Worm (Caenorhabditis elegans) whole organism, L4 larva: Measurements from ENCODE around the gene K09E9.3.

Experiments used
- F26F4.8 ChIP-seq: fragments of 200-800 bp; sonication (Bioruptor generic); conservative IDR thresholded peaks from 2 replicates; pipeline ENCODE4 v1.3.6; 2022; ENCODE audit warnings: missing genetic modification characterization, missing compliant biosample characterization
- F44E2.7 ChIP-seq: fragments of 200-800 bp; sonication (Bioruptor generic); IDR thresholded peaks from 2 replicates; pipeline ENCODE4 v2.1.2; 2022; ENCODE audit warnings: missing genetic modification characterization, missing compliant biosample characterization
- F49E8.2 ChIP-seq: sonication (generic microtip); optimal IDR thresholded peaks from 2 replicates; lab custom pipeline; 2016; ENCODE audit warnings: missing compliant biosample characterization, mild to moderate bottlenecking, missing genetic modification characterization, borderline replicate concordance
- T20F7.1 ChIP-seq: fragments of 200-800 bp; sonication (Bioruptor generic); optimal IDR thresholded peaks from 2 replicates; lab custom pipeline; 2018; ENCODE audit warnings: mild to moderate bottlenecking, missing genetic modification characterization, missing compliant biosample characterization
- aha-1 ChIP-seq: fragments of 150-350 bp; peaks from one replicate; lab custom pipeline; 2014; ENCODE audit warnings: missing biosample characterization, missing genetic modification characterization
- aly-2 ChIP-seq: sonication (generic microtip); optimal IDR thresholded peaks from 2 replicates; lab custom pipeline; 2018; ENCODE audit warnings: missing biosample characterization, missing genetic modification characterization
- attf-4 ChIP-seq: sonication (generic microtip); optimal IDR thresholded peaks from 3 replicates; lab custom pipeline; 2017; ENCODE audit warnings: missing biosample characterization, missing genetic modification characterization
- ceh-20 ChIP-seq: fragments of 200-800 bp; sonication (Bioruptor generic); IDR thresholded peaks from 2 replicates; pipeline ENCODE4 v1.3.6; 2022; ENCODE audit warnings: missing genetic modification reagents, missing genetic modification characterization, missing compliant biosample characterization
- ceh-32 ChIP-seq: sonication (generic microtip); optimal IDR thresholded peaks from 2 replicates; lab custom pipeline; 2016; ENCODE audit warnings: mild to moderate bottlenecking, missing genetic modification characterization, missing compliant biosample characterization; ENCODE audit not compliant: poor library complexity
- ceh-62 ChIP-seq: sonication (generic microtip); optimal IDR thresholded peaks from 2 replicates; lab custom pipeline; 2017; ENCODE audit warnings: missing biosample characterization, missing genetic modification characterization
- ces-1 ChIP-seq: fragments of 150-350 bp; sonication (generic microtip); optimal IDR thresholded peaks from 4 replicates; lab custom pipeline; 2014; ENCODE audit warnings: missing biosample characterization, missing genetic modification reagents, missing genetic modification characterization
- cey-2 ChIP-seq: sonication (generic microtip); optimal IDR thresholded peaks from 3 replicates; lab custom pipeline; 2017; ENCODE audit warnings: missing genetic modification characterization, mild to moderate bottlenecking, missing compliant biosample characterization, antibody characterized with exemption, borderline replicate concordance; ENCODE audit not compliant: insufficient read depth
- ctbp-1 ChIP-seq: fragments of 200-800 bp; sonication (Bioruptor generic); IDR thresholded peaks from 2 replicates; pipeline ENCODE4 v1.3.6; 2022; ENCODE audit warnings: missing genetic modification reagents, missing genetic modification characterization, missing compliant biosample characterization
- daf-16 ChIP-seq, 3 experiments: sonication (generic microtip); optimal IDR thresholded peaks; 2 replicates each; lab custom pipeline; 2016 to 2017; ENCODE audit warnings: missing genetic modification characterization in 3 of 3, missing genetic modification reagents in 3 of 3, mild to moderate bottlenecking in 2 of 3, missing compliant biosample characterization in 2 of 3, missing biosample characterization in 1 of 3, moderate library complexity in 1 of 3
- daf-19 ChIP-seq: fragments of 200-800 bp; sonication (Bioruptor generic); conservative IDR thresholded peaks from 2 replicates; pipeline ENCODE4 v1.3.6; 2022; ENCODE audit warnings: missing genetic modification characterization, missing compliant biosample characterization
- daf-8 ChIP-seq: fragments of 200-800 bp; sonication (Bioruptor generic); IDR thresholded peaks from 2 replicates; pipeline ENCODE4 v1.3.6; 2022; ENCODE audit warnings: missing genetic modification characterization, missing compliant biosample characterization
- dmd-6 ChIP-seq: fragments of 200-800 bp; sonication (Bioruptor generic); IDR thresholded peaks from 2 replicates; pipeline ENCODE4 v1.3.6; 2022; ENCODE audit warnings: missing genetic modification reagents, missing genetic modification characterization, missing compliant biosample characterization
- duxl-1 ChIP-seq: sonication (generic microtip); optimal IDR thresholded peaks from 2 replicates; lab custom pipeline; 2016; ENCODE audit warnings: mild to moderate bottlenecking, missing genetic modification characterization, moderate library complexity, missing compliant biosample characterization; ENCODE audit not compliant: poor library complexity
- dve-1 ChIP-seq: sonication (generic microtip); optimal IDR thresholded peaks from 2 replicates; lab custom pipeline; 2017; ENCODE audit warnings: antibody characterized with exemption, mild to moderate bottlenecking, missing genetic modification characterization, missing compliant biosample characterization; ENCODE audit not compliant: insufficient read depth
- fkh-10 ChIP-seq: fragments of 150-350 bp; optimal IDR thresholded peaks from 2 replicates; lab custom pipeline; 2014; ENCODE audit warnings: missing biosample characterization, missing genetic modification reagents, missing genetic modification characterization
- fos-1 ChIP-seq: fragments of 150-350 bp; optimal IDR thresholded peaks from 2 replicates; lab custom pipeline; 2014; ENCODE audit warnings: missing biosample characterization, missing genetic modification characterization
- hlh-11 ChIP-seq: fragments of 200-800 bp; sonication (Bioruptor generic); optimal IDR thresholded peaks from 2 replicates; lab custom pipeline; 2018; ENCODE audit warnings: mild to moderate bottlenecking, missing genetic modification characterization, missing compliant biosample characterization
- hlh-30 ChIP-seq: sonication (generic microtip); optimal IDR thresholded peaks from 2 replicates; lab custom pipeline; 2017; ENCODE audit warnings: antibody characterized with exemption, mild to moderate bottlenecking, missing genetic modification characterization, missing compliant biosample characterization; ENCODE audit not compliant: insufficient read depth
- hmg-1.1 ChIP-seq: fragments of 200-800 bp; sonication (Bioruptor generic); IDR thresholded peaks from 2 replicates; pipeline ENCODE4 v1.3.6; 2022; ENCODE audit warnings: missing genetic modification reagents, missing genetic modification characterization, missing compliant biosample characterization
- lin-13 ChIP-seq: fragments of 150-350 bp; optimal IDR thresholded peaks from 2 replicates; lab custom pipeline; 2014; ENCODE audit warnings: missing biosample characterization, missing genetic modification reagents, missing genetic modification characterization
- lin-39 ChIP-seq: fragments of 150-350 bp; optimal IDR thresholded peaks from 2 replicates; lab custom pipeline; 2014; ENCODE audit warnings: missing biosample characterization, missing genetic modification reagents, missing genetic modification characterization
- lsy-2 ChIP-seq, 2 experiments: fragments of 150-350 bp in 1 of 2; sonication (generic microtip) in 1 of 2; optimal IDR thresholded peaks; 2 replicates each; lab custom pipeline; 2014 to 2017; ENCODE audit warnings: missing biosample characterization in 2 of 2, missing genetic modification characterization in 2 of 2
- mep-1 ChIP-seq: fragments of 150-350 bp; sonication (generic microtip); optimal IDR thresholded peaks from 3 replicates; lab custom pipeline; 2014; ENCODE audit warnings: missing biosample characterization, missing genetic modification characterization
- mes-2 ChIP-seq: sonication (generic microtip); optimal IDR thresholded peaks from 2 replicates; lab custom pipeline; 2016; ENCODE audit warnings: missing genotype, mild to moderate bottlenecking, missing genetic modification characterization, missing compliant biosample characterization; ENCODE audit not compliant: poor library complexity, severe bottlenecking
- mxl-2 ChIP-seq: fragments of 200-800 bp; sonication (Bioruptor generic); conservative IDR thresholded peaks from 2 replicates; pipeline ENCODE4 v1.3.6; 2022; ENCODE audit warnings: missing genetic modification reagents, missing genetic modification characterization, missing compliant biosample characterization
- nhr-102 ChIP-seq: sonication (generic microtip); optimal IDR thresholded peaks from 2 replicates; lab custom pipeline; 2016; ENCODE audit warnings: mild to moderate bottlenecking, missing genetic modification characterization, moderate library complexity, missing compliant biosample characterization
- nhr-11 ChIP-seq: fragments of 150-350 bp; optimal IDR thresholded peaks from 2 replicates; lab custom pipeline; 2014; ENCODE audit warnings: missing biosample characterization, missing genetic modification characterization
- nhr-111 ChIP-seq: fragments of 200-800 bp; sonication (Bioruptor generic); optimal IDR thresholded peaks from 2 replicates; lab custom pipeline; 2018; ENCODE audit warnings: mild to moderate bottlenecking, missing genetic modification characterization, missing compliant biosample characterization
- nhr-42 ChIP-seq: fragments of 200-800 bp; sonication (Bioruptor generic); IDR thresholded peaks from 2 replicates; pipeline ENCODE4 v1.3.6; 2022; ENCODE audit warnings: missing genetic modification characterization, missing compliant biosample characterization
- nhr-48 ChIP-seq: sonication (generic microtip); optimal IDR thresholded peaks from 2 replicates; lab custom pipeline; 2016; ENCODE audit warnings: mild to moderate bottlenecking, missing genetic modification characterization, missing compliant biosample characterization
- nhr-6 ChIP-seq: fragments of 150-350 bp; optimal IDR thresholded peaks from 2 replicates; lab custom pipeline; 2014; ENCODE audit warnings: missing biosample characterization, missing genetic modification characterization
- pha-4 ChIP-seq, 2 experiments: fragments of 150-350 bp in 1 of 2; fragments of 200-800 bp in 1 of 2; sonication (Bioruptor generic) in 1 of 2; IDR thresholded peaks in 1 of 2; optimal IDR thresholded peaks in 1 of 2; 2 replicates each; pipeline versions ENCODE4 v1.3.6 to Lab custom; 2014 to 2022; ENCODE audit warnings: missing genetic modification characterization in 2 of 2, missing genetic modification reagents in 2 of 2, missing biosample characterization in 1 of 2, missing compliant biosample characterization in 1 of 2
- php-3 ChIP-seq: fragments of 200-800 bp; sonication (Bioruptor generic); IDR thresholded peaks from 2 replicates; pipeline ENCODE4 v1.3.6; 2022; ENCODE audit warnings: missing genetic modification reagents, missing genetic modification characterization, missing compliant biosample characterization
- pqm-1 ChIP-seq: sonication (generic microtip); optimal IDR thresholded peaks from 2 replicates; lab custom pipeline; 2017; ENCODE audit warnings: missing biosample characterization, missing genetic modification characterization
- rbr-2 ChIP-seq: sonication (generic microtip); optimal IDR thresholded peaks from 2 replicates; lab custom pipeline; 2016; ENCODE audit warnings: missing genotype, missing genetic modification characterization, missing compliant biosample characterization
- sdz-12 ChIP-seq: fragments of 200-800 bp; sonication (Bioruptor generic); optimal IDR thresholded peaks from 2 replicates; lab custom pipeline; 2018; ENCODE audit warnings: mild to moderate bottlenecking, missing genetic modification characterization, missing compliant biosample characterization
- set-16 ChIP-seq: fragments of 200-800 bp; sonication (Bioruptor generic); IDR thresholded peaks from 2 replicates; pipeline ENCODE4 v1.3.6; 2022; ENCODE audit warnings: missing genetic modification reagents, missing genetic modification characterization, missing compliant biosample characterization
- snpc-1.2 ChIP-seq: fragments of 200-800 bp; sonication (Bioruptor generic); IDR thresholded peaks from 2 replicates; pipeline ENCODE4 v1.3.6; 2022; ENCODE audit warnings: missing genetic modification reagents, missing genetic modification characterization, missing compliant biosample characterization
- tra-1 ChIP-seq: fragments of 200-800 bp; sonication (Bioruptor generic); IDR thresholded peaks from 2 replicates; pipeline ENCODE4 v1.3.6; 2022; ENCODE audit warnings: missing genetic modification reagents, missing genetic modification characterization, missing compliant biosample characterization
- unc-130 ChIP-seq: sonication (generic microtip); optimal IDR thresholded peaks from 2 replicates; lab custom pipeline; 2016; ENCODE audit warnings: missing genetic modification reagents, missing genetic modification characterization, missing compliant biosample characterization
- ztf-7 ChIP-seq: fragments of 150-350 bp; optimal IDR thresholded peaks from 2 replicates; lab custom pipeline; 2014; ENCODE audit warnings: missing biosample characterization, missing genetic modification characterization

The K09E9.3 gene

ce11 chrX:15619273-15619672 lies 5.7 kb upstream of the K09E9.3 start (continued):
- TF ChIP-seq tra-1 (GFP tag; lab: Robert Waterston, UW) = 0 out of 2 replicates have a peak, but pooled peaks have one; percentile 21

ce11 chrX:15617168-15617567 lies 3.6 kb upstream of the K09E9.3 start:
- TF ChIP-seq daf-16 (GFP tag; optimal IDR thresholded peaks at IDR 0.05; lab: Kevin White, UChicago) = no peak
- TF ChIP-seq daf-16 (tag; optimal IDR thresholded peaks at IDR 0.05; lab: Kevin White, UChicago) = peak; percentile 4
- no peak for TF ChIP-seq aly-2 (tag; lab: Kevin White, UChicago)
- no peak for TF ChIP-seq duxl-1 (tag; lab: Kevin White, UChicago)
- TF ChIP-seq aha-1 (tag; lab: Kevin White, UChicago) = peak; percentile 57
- TF ChIP-seq fkh-10 (GFP tag; lab: Kevin White, UChicago) = no peak
- no peak for TF ChIP-seq pha-4 (GFP tag; IDR thresholded peaks at IDR 0.05; lab: Robert Waterston, UW)
- TF ChIP-seq pha-4 (tag; optimal IDR thresholded peaks at IDR 0.05; lab: Kevin White, UChicago) = no peak
- no peak for TF ChIP-seq nhr-111
- no peak for TF ChIP-seq nhr-102 (tag; lab: Kevin White, UChicago)
- peak; percentile 40 for TF ChIP-seq mes-2 (tag; lab: Kevin White, UChicago)
- no peak for TF ChIP-seq fos-1 (tag; lab: Kevin White, UChicago)
- TF ChIP-seq lsy-2 (tag; optimal IDR thresholded peaks at IDR 0.05; lab: Kevin White, UChicago) = peak in 1 of 2 experiments; percentile 43
- TF ChIP-seq lin-13 = no peak
- peak; percentile 58 for TF ChIP-seq dve-1 (tag; lab: Kevin White, UChicago)
- TF ChIP-seq nhr-11 (tag; lab: Kevin White, UChicago) = no peak
- no peak for TF ChIP-seq set-16 (GFP tag; lab: Robert Waterston, UW)
- TF ChIP-seq F44E2.7 (GFP tag; lab: Robert Waterston, UW) = no peak
- TF ChIP-seq rbr-2 = no peak
- TF ChIP-seq mep-1 = peak; percentile 22
- TF ChIP-seq lin-39 (tag; lab: Kevin White, UChicago) = no peak
- 0 out of 2 replicates have a peak, but pooled peaks have one; percentile 17 for TF ChIP-seq dmd-6 (GFP tag; lab: Robert Waterston, UW)
- TF ChIP-seq hlh-30 = peak; percentile 3
- TF ChIP-seq hlh-11 (tag; lab: Kevin White, UChicago) = peak; percentile 35

ce11 chrX:15616443-15616842 lies 2.8 kb upstream of the K09E9.3 start, which contains the start of gene ergi-3:
ergi-3 (minus strand) TSS chrX:15616753.
- TF ChIP-seq nhr-42 (GFP tag; lab: Robert Waterston, UW) (no peak), nhr-6 (tag; lab: Kevin White, UChicago) (peak; percentile 68), nhr-48 (tag; lab: Kevin White, UChicago) (no peak), dmd-6 (GFP tag; lab: Robert Waterston, UW) (peak; percentile 61), sdz-12 (GFP tag; lab: Kevin White, UChicago) (no peak), duxl-1 (tag; lab: Kevin White, UChicago) (no peak), mep-1 (peak; percentile 84), attf-4 (tag; lab: Kevin White, UChicago) (no peak), ceh-20 (GFP tag; lab: Robert Waterston, UW) (no peak), php-3 (no peak), hmg-1.1 (GFP tag; lab: Robert Waterston, UW) (0 out of 2 replicates have a peak, but pooled peaks have one; percentile 31), ztf-7 (tag; lab: Kevin White, UChicago) (no peak), F49E8.2 (tag; lab: Kevin White, UChicago) (no peak), T20F7.1 (peak; percentile 22), daf-16 (GFP tag; optimal IDR thresholded peaks at IDR 0.05; lab: Kevin White, UChicago) (no peak), daf-16 (tag; optimal IDR thresholded peaks at IDR 0.05; lab: Kevin White, UChicago) (peak; percentile 52), daf-8 (GFP tag; lab: Robert Waterston, UW) (no peak), ceh-32 (tag; lab: Kevin White, UChicago) (no peak), unc-130 (GFP tag; lab: Kevin White, UChicago) (no peak), ceh-62 (tag; lab: Kevin White, UChicago) (no peak), daf-19 (GFP tag; lab: Robert Waterston, UW) (no peak), pqm-1 (tag; lab: Kevin White, UChicago) (peak; percentile 55), snpc-1.2 (no peak), cey-2 (no peak), ces-1 (GFP tag; lab: Kevin White, UChicago) (peak; percentile 25), ctbp-1 (GFP tag; lab: Robert Waterston, UW) (peak; percentile 11; the same call in 1 of the 2 replicates), mxl-2 (GFP tag; lab: Robert Waterston, UW) (no peak), F26F4.8 (GFP tag; lab: Robert Waterston, UW) (no peak)
